Worm (Caenorhabditis elegans): Measurements from ENCODE around the gene kin-4.

Gene kin-4

ce11 chrIV:11492345-11492744 is 66.8 kb downstream of the kin-4 start:
- TF ChIP-seq pbrm-1 (GFP tag; IDR thresholded peaks at IDR 0.05) (no peak), nfya-1 (tag; optimal IDR thresholded peaks at IDR 0.05; ENCODE audit: borderline replicate concordance, insufficient read depth) (no peak), F57A8.1 (GFP tag; optimal IDR thresholded peaks at IDR 0.05) (no peak), attf-6 (GFP tag; IDR thresholded peaks at IDR 0.05) (no peak), tbp1 (GFP tag; optimal IDR thresholded peaks at IDR 0.05) (no peak), hlh-12 (tag; optimal IDR thresholded peaks at IDR 0.05) (no peak), B0261.1 (tag; optimal IDR thresholded peaks at IDR 0.05) (no peak), lin-35 (GFP tag; optimal IDR thresholded peaks at IDR 0.05) (no peak), madf-3 (GFP tag; IDR thresholded peaks at IDR 0.05) (no peak), C06A6.2 (GFP tag; conservative IDR thresholded peaks at IDR 0.05) (no peak)

- no peak for TF ChIP-seq rcor-1 (GFP tag; IDR thresholded peaks at IDR 0.05)
- no peak for TF ChIP-seq Y53G8AR.9 (GFP tag; conservative IDR thresholded peaks at IDR 0.05)
- TF ChIP-seq dox-1 (GFP tag; IDR thresholded peaks at IDR 0.05): no peak
- TF ChIP-seq F23B12.7 (tag; optimal IDR thresholded peaks at IDR 0.05; ENCODE audit: insufficient read depth): no peak
- no peak for TF ChIP-seq ceh-58 (GFP tag; IDR thresholded peaks at IDR 0.05)
- no peak for TF ChIP-seq F57C9.4 (tag; optimal IDR thresholded peaks at IDR 0.05)
- TF ChIP-seq F33H1.4 (GFP tag; IDR thresholded peaks at IDR 0.05): no peak
- no peak for TF ChIP-seq F22D6.2 (tag; optimal IDR thresholded peaks at IDR 0.05)
- no peak for TF ChIP-seq dpl-1 (GFP tag; optimal IDR thresholded peaks at IDR 0.05)
- no peak for TF ChIP-seq madf-10 (tag; optimal IDR thresholded peaks at IDR 0.05)
- no peak for TF ChIP-seq sdz-38 (tag; optimal IDR thresholded peaks at IDR 0.05)
- TF ChIP-seq tbx-9 (tag; optimal IDR thresholded peaks at IDR 0.05; ENCODE audit: borderline replicate concordance): no peak
Measured at ce11 chrIV:11493899-11494298, 68.4 kb downstream of the kin-4 start.

ce11 chrIV:11494924-11495323 is 69.4 kb downstream of the kin-4 start:
- TF ChIP-seq lin-35 (GFP tag; optimal IDR thresholded peaks at IDR 0.05): peak in 1 of 3 experiments; percentile 5
- no peak for TF ChIP-seq Y53G8AR.9 (GFP tag; conservative IDR thresholded peaks at IDR 0.05)
- TF ChIP-seq ztf-28 (GFP tag; IDR thresholded peaks at IDR 0.05): no peak
- peak; percentile 18 for TF ChIP-seq lin-40 (tag; optimal IDR thresholded peaks at IDR 0.05)
- TF ChIP-seq ceh-91 (GFP tag; IDR thresholded peaks at IDR 0.05): no peak
- TF ChIP-seq hmg-1.2 (GFP tag; IDR thresholded peaks at IDR 0.05): peak; percentile 18; the same call in 1 of the 2 replicates
- no peak for TF ChIP-seq nhr-80 (tag; optimal IDR thresholded peaks at IDR 0.05)
- no peak for TF ChIP-seq dox-1 (GFP tag; IDR thresholded peaks at IDR 0.05)
- TF ChIP-seq die-1 (tag; optimal IDR thresholded peaks at IDR 0.05): no peak
- TF ChIP-seq hrde-1 (tag; optimal IDR thresholded peaks at IDR 0.05; ENCODE audit: borderline replicate concordance): no peak
- no peak for TF ChIP-seq unc-130 (GFP tag; optimal IDR thresholded peaks at IDR 0.05)
- no peak for TF ChIP-seq F57A8.1 (GFP tag; optimal IDR thresholded peaks at IDR 0.05)
- TF ChIP-seq F55B11.4 (tag; optimal IDR thresholded peaks at IDR 0.05; ENCODE audit: borderline replicate concordance, insufficient read depth): no peak
- TF ChIP-seq madf-8 (GFP tag; conservative IDR thresholded peaks at IDR 0.05): no peak
- no peak for TF ChIP-seq attf-6 (GFP tag; IDR thresholded peaks at IDR 0.05)
- no peak for TF ChIP-seq bed-1 (GFP tag; IDR thresholded peaks at IDR 0.05)
- TF ChIP-seq tlf-1 (GFP tag; optimal IDR thresholded peaks at IDR 0.05): no peak
- TF ChIP-seq snpc-1.1 (tag; optimal IDR thresholded peaks at IDR 0.05; ENCODE audit: insufficient read depth): no peak
- no peak for TF ChIP-seq Y79H2A.3 (GFP tag; conservative IDR thresholded peaks at IDR 0.05)
- no peak for TF ChIP-seq bed-2 (GFP tag; IDR thresholded peaks at IDR 0.05)
